Fruit fly (Drosophila melanogaster): ENCODE measurements around the gene Coprox.

Coprox gene

DNA sequence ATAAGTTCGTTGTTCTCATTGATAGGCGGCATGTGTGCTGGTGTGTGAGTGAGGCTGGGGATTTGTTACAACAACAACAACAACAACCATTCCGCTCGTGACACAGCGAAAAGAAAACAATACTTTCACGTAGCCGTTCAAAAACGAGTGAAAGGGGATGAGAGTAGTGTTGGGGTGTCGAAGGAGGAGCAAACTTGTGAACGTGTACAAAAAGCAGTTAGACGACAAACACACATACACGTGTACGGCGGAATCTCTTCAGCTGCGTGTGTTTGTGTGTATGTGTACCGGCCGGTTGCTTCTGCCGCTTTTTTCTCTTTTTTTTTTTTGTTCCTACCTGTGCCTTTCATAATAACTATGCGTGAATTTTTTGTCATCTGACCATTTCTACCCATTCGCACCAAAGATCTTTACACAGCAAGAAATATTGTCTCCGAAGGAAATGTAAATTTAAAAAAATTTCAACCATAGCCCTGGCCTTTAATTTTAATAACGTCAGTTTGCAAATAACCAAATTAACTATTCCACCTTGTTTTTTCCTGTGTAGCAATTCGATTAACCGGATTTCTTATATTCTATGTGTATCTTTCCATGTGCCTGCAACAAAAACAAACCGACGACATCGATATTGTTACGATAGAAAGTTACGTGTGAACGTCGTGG is 42.0 kb upstream of the Coprox start (continued):
- TF ChIP-seq grau (tag; optimal IDR thresholded peaks at IDR 0.05) (peak; percentile 68), tup (GFP tag; optimal IDR thresholded peaks at IDR 0.05) (no peak), E2f1 (GFP tag; IDR thresholded peaks at IDR 0.05) (peak; percentile 53; the same call in 1 of the 2 replicates), Hmr (GFP tag; optimal IDR thresholded peaks at IDR 0.05) (no peak), ac (GFP tag; optimal IDR thresholded peaks at IDR 0.05) (no peak), CG11695 (GFP tag; IDR thresholded peaks at IDR 0.05) (peak; percentile 76), CG17829 (tag; optimal IDR thresholded peaks at IDR 0.05) (peak; percentile 74), sr (GFP tag; IDR thresholded peaks at IDR 0.05) (no peak), hth (optimal IDR thresholded peaks at IDR 0.05) (no peak), prd (optimal IDR thresholded peaks at IDR 0.05) (no peak), prd (GFP tag; IDR thresholded peaks at IDR 0.05) (no peak; the same call in 1 of the 3 replicates), nom (GFP tag; optimal IDR thresholded peaks at IDR 0.05) (peak; percentile 49), CG14050 (GFP tag; IDR thresholded peaks at IDR 0.05) (no peak), Hr51 (GFP tag; optimal IDR thresholded peaks at IDR 0.05) (peak in 1 of 2 experiments; percentile 3), luna (GFP tag; optimal IDR thresholded peaks at IDR 0.05) (peak; percentile 33), CG6813 (GFP tag; optimal IDR thresholded peaks at IDR 0.05) (no peak), Atf6 (GFP tag; IDR thresholded peaks at IDR 0.05) (peak; percentile 74), shn (GFP tag; optimal IDR thresholded peaks at IDR 0.05) (peak; percentile 68), CG16815 (GFP tag; optimal IDR thresholded peaks at IDR 0.05) (peak; percentile 34), ash1 (GFP tag; optimal IDR thresholded peaks at IDR 0.05) (no peak), CG10462 (GFP tag; optimal IDR thresholded peaks at IDR 0.05) (peak; percentile 46), CG11504 (tag; optimal IDR thresholded peaks at IDR 0.05) (no peak), Atf-2 (GFP tag; optimal IDR thresholded peaks at IDR 0.05) (peak; percentile 64), CG10543 (GFP tag; optimal IDR thresholded peaks at IDR 0.05) (no peak), HmgZ (tag; optimal IDR thresholded peaks at IDR 0.05) (peak; percentile 9), H15 (GFP tag; IDR thresholded peaks at IDR 0.05) (no peak), CG9817 (tag; optimal IDR thresholded peaks at IDR 0.05) (no peak), CG17328 (GFP tag; IDR thresholded peaks at IDR 0.05) (peak; percentile 89), CG33213 (GFP tag; optimal IDR thresholded peaks at IDR 0.05) (peak; percentile 42), Elba2 (GFP tag; optimal IDR thresholded peaks at IDR 0.05) (peak; percentile 37), CG2875 (GFP tag; optimal IDR thresholded peaks at IDR 0.05) (peak; percentile 48), kni (GFP tag; optimal IDR thresholded peaks at IDR 0.05) (peak; percentile 31), CG18764 (GFP tag; optimal IDR thresholded peaks at IDR 0.05) (peak; percentile 3), sd (tag; optimal IDR thresholded peaks at IDR 0.05) (no peak), vvl (GFP tag; IDR thresholded peaks at IDR 0.05) (peak; percentile 88; the same call in 1 of the 2 replicates), Hsf (GFP tag; optimal IDR thresholded peaks at IDR 0.05) (peak; percentile 73), Rx (GFP tag; IDR thresholded peaks at IDR 0.05) (no peak; the same call in 1 of the 2 replicates), HLH4C (GFP tag; IDR thresholded peaks at IDR 0.05; ENCODE audit: partially characterized antibody) (no peak), disco-r (GFP tag; optimal IDR thresholded peaks at IDR 0.05) (no peak), danr (GFP tag; IDR thresholded peaks at IDR 0.05) (0 out of 2 replicates have a peak, but pooled peaks have one; percentile 30), ftz-f1 (GFP tag; optimal IDR thresholded peaks at IDR 0.05) (no peak), Doc3 (GFP tag; IDR thresholded peaks at IDR 0.05; ENCODE audit: partially characterized antibody) (no peak), pzg (GFP tag; optimal IDR thresholded peaks at IDR 0.05) (no peak), dysf (GFP tag; IDR thresholded peaks at IDR 0.05) (no peak; the same call in 2 of the 3 replicates), CG1603 (tag; optimal IDR thresholded peaks at IDR 0.05) (peak; percentile 81), CG1529 (GFP tag; optimal IDR thresholded peaks at IDR 0.05) (peak; percentile 75), PHDP (tag; optimal IDR thresholded peaks at IDR 0.05) (peak; percentile 60), ind (GFP tag; optimal IDR thresholded peaks at IDR 0.05) (peak; percentile 74), CG13287 (GFP tag; IDR thresholded peaks at IDR 0.05; ENCODE audit: partially characterized antibody) (no peak), CG14667 (GFP tag; IDR thresholded peaks at IDR 0.05) (no peak)
